Worm (Caenorhabditis elegans): ENCODE measurements around the gene Y56A3A.16.

ce11 chrIII:11862149-11862548 lies 52.0 kb downstream of the Y56A3A.16 start, which contains the start of gene Y56A3A.2:
- TF ChIP-seq jun-1 (tag; optimal IDR thresholded peaks at IDR 0.05): no peak
- no peak for TF ChIP-seq nhr-76 (tag; optimal IDR thresholded peaks at IDR 0.05)
- TF ChIP-seq ceh-9 (tag; optimal IDR thresholded peaks at IDR 0.05): no peak
- no peak for TF ChIP-seq pha-4 (tag; optimal IDR thresholded peaks at IDR 0.05)
- no peak for TF ChIP-seq fos-1 (tag; optimal IDR thresholded peaks at IDR 0.05)
- no peak for TF ChIP-seq daf-12 (tag; optimal IDR thresholded peaks at IDR 0.05)
